Worm (Caenorhabditis elegans) whole organism, young adult: ENCODE results near the gene Y41D4A.1.

ENCODE experiments used
- ama-1 ChIP-seq, 3 experiments: fragments of 150-350 bp in 1 of 3; sonication (generic microtip) in 2 of 3; optimal IDR thresholded peaks; 2 replicates each; lab custom pipeline; 2014 to 2018; ENCODE audit warnings: missing biosample characterization in 2 of 3, missing genetic modification characterization in 2 of 3, missing genetic modification reagents in 2 of 3
- egl-18 ChIP-seq: fragments of 200-800 bp; sonication (Bioruptor generic); IDR thresholded peaks from 2 replicates; pipeline ENCODE4 v1.3.6; 2022; ENCODE audit warnings: missing genetic modification reagents, missing genetic modification characterization, missing compliant biosample characterization
- mxl-1 ChIP-seq: sonication (generic microtip); optimal IDR thresholded peaks from 2 replicates; lab custom pipeline; 2016; ENCODE audit warnings: missing genetic modification characterization, missing compliant biosample characterization
- pha-4 ChIP-seq: fragments of 150-350 bp; sonication (generic microtip); optimal IDR thresholded peaks from 2 replicates; lab custom pipeline; 2014; ENCODE audit warnings: missing biosample characterization, missing genetic modification reagents, missing genetic modification characterization
- snpc-4 ChIP-seq, 5 experiments: fragments of 150-350 bp in 1 of 5; sonication (generic microtip) in 4 of 5; optimal IDR thresholded peaks; 2 replicates each; lab custom pipeline; 2014 to 2018; ENCODE audit warnings: missing genetic modification characterization in 5 of 5, missing biosample characterization in 3 of 5, antibody characterized with exemption in 2 of 5, mild to moderate bottlenecking in 2 of 5, missing compliant biosample characterization in 2 of 5, missing genotype in 2 of 5, moderate library complexity in 2 of 5, missing genetic modification reagents in 1 of 5
- unc-62 ChIP-seq: fragments of 150-350 bp; optimal IDR thresholded peaks from 2 replicates; lab custom pipeline; 2014; ENCODE audit warnings: missing biosample characterization, missing genetic modification reagents, missing genetic modification characterization

- TF ChIP-seq egl-18 (no peak), unc-62 (GFP tag; lab: Kevin White, UChicago) (no peak), snpc-4 (GFP tag; optimal IDR thresholded peaks at IDR 0.05; lab: Kevin White, UChicago) (no peak), snpc-4 (tag; optimal IDR thresholded peaks at IDR 0.05; lab: Kevin White, UChicago) (no peak), pha-4 (tag; lab: Kevin White, UChicago) (no peak), ama-1 (optimal IDR thresholded peaks at IDR 0.05; lab: Kevin White, UChicago) (no peak), ama-1 (GFP tag; optimal IDR thresholded peaks at IDR 0.05; lab: Kevin White, UChicago) (no peak), mxl-1 (tag; lab: Kevin White, UChicago) (no peak)
Observed at ce11 chrIV:1816238-1816637, 44.3 kb downstream of the Y41D4A.1 start.
